Worm (Caenorhabditis elegans): ENCODE measurements around the gene F44B9.2.

The F44B9.2 gene

DNA sequence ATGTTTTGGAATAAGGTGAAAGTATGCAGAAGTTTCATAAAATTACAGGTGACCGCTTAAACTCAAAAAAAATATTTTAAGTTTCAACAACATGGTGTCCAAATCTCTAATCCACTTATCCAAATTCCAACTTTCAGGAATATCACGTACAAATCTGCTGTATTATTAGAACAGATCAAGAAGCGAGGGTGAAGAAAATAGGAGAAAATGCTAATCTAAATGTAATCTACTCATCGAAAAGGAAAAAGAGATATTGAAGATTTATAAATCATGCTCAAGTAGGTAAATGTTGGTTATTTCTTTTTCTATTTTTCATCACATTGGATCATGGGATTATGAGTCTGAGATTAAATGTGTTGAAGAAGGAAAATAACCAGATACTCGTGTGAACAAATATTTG is 20.7 kb upstream of the F44B9.2 start:
- TF ChIP-seq hmg-4 (GFP tag; optimal IDR thresholded peaks at IDR 0.05) (no peak), tra-4 (tag; optimal IDR thresholded peaks at IDR 0.05) (no peak), ets-7 (tag; optimal IDR thresholded peaks at IDR 0.05) (no peak), tbx-11 (GFP tag; IDR thresholded peaks at IDR 0.05) (no peak), ama-1 (optimal IDR thresholded peaks at IDR 0.05) (no peak), aly-1 (tag; optimal IDR thresholded peaks at IDR 0.05) (no peak), F13C5.2 (tag; optimal IDR thresholded peaks at IDR 0.05) (no peak), sea-1 (GFP tag; conservative IDR thresholded peaks at IDR 0.05) (no peak), flt-1 (GFP tag; IDR thresholded peaks at IDR 0.05) (no peak), ceh-36 (tag; optimal IDR thresholded peaks at IDR 0.05) (no peak), ceh-13 (GFP tag; optimal IDR thresholded peaks at IDR 0.05) (no peak)

DNA sequence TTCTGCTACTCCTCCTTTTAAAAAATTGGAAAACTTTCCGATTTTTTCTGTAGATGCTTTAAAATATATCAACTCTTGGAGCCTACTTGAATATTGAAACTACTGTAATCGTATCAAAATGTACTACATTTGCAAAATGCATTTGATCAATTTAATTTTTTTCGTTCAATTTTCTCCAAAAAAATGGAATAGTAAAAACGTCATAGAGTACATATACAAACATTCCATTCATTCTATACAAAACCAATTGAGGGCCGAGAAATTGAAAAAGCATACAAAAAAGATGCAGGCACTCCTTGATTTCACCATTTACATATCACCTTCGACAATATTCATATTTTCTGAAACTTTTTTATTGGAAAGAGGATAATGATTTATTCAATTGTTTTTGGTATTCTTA is 18.2 kb upstream of the F44B9.2 start, which contains the start of gene C06G4.6:
TSS of gene C06G4.6 (plus strand) at position 301 of the 400 bp plus-strand sequence.
- no peak for TF ChIP-seq pes-1 (GFP tag; IDR thresholded peaks at IDR 0.05)
- no peak for TF ChIP-seq ama-1 (optimal IDR thresholded peaks at IDR 0.05)
- TF ChIP-seq hnd-1 (tag; optimal IDR thresholded peaks at IDR 0.05) = no peak
- no peak for TF ChIP-seq tbx-11 (GFP tag; IDR thresholded peaks at IDR 0.05)
- no peak for TF ChIP-seq aly-1 (tag; optimal IDR thresholded peaks at IDR 0.05)
- no peak for TF ChIP-seq scrt-1 (GFP tag; IDR thresholded peaks at IDR 0.05)
- TF ChIP-seq F13C5.2 (tag; optimal IDR thresholded peaks at IDR 0.05) = no peak
- no peak for TF ChIP-seq ceh-36 (tag; optimal IDR thresholded peaks at IDR 0.05)
- TF ChIP-seq B0310.2 (tag; optimal IDR thresholded peaks at IDR 0.05) = no peak
- no peak for TF ChIP-seq tra-4 (tag; optimal IDR thresholded peaks at IDR 0.05)
- no peak for TF ChIP-seq ceh-13 (GFP tag; optimal IDR thresholded peaks at IDR 0.05)
- no peak for TF ChIP-seq hmbx-1 (tag; optimal IDR thresholded peaks at IDR 0.05)
- no peak for TF ChIP-seq flt-1 (GFP tag; IDR thresholded peaks at IDR 0.05)
- no peak for TF ChIP-seq tbx-37 (GFP tag; conservative IDR thresholded peaks at IDR 0.05)
- TF ChIP-seq sea-1 (GFP tag; conservative IDR thresholded peaks at IDR 0.05) = no peak
- TF ChIP-seq hmg-4 (GFP tag; optimal IDR thresholded peaks at IDR 0.05) = no peak
- TF ChIP-seq ets-7 (tag; optimal IDR thresholded peaks at IDR 0.05) = no peak

DNA sequence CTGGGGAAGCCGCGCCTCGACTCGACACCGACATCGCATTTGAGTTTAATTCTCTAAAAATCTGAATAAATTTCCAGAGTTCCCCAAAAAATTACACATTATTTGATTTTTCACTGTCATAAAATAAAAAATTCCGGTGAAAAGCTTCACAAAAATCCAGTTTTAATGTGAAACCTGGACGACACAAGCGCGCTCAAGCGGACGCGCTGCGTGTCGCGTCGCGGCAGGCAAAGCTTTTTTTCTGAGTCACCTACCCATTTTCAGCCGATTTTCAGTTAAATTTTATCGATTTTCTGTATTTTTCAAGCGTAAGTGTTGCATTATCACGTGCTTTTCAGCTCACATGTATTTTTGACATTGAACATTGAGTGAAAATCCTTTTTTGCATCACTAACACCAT is 12.5 kb upstream of the F44B9.2 start, which contains the start of gene cit-1.1:
TSS of gene cit-1.1 (minus strand) at position 53 of the 400 bp plus-strand sequence.
- TF ChIP-seq B0310.2 (tag; optimal IDR thresholded peaks at IDR 0.05) (no peak), ama-1 (optimal IDR thresholded peaks at IDR 0.05) (no peak)

DNA sequence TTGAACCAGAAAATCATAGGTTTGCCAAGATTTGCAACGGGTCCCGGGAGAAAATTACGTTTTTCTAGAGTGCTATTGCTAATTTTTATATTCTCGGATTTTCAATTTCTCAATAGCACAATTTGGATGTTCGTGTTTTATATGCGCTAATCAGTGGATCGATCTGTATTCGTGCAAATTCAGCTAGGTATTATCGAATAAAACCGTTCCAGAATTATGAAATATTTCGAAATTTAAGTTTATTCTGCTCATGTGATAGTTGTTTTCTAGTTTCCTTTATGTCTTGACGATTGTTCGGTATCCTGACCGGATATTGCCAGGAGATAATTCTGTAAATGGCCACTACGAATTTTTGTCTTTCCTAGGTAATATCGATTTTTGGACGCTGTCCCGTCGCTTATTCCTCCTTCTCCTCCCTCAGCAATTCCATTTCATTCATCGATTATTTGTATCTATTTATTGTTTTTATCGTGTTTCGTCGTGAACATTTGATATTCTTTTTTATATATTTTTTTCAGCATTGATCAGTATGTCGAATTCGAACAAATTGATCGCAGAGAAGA is 11.9 kb upstream of the F44B9.2 start, which contains the start of gene cit-1.2:
TSS of gene cit-1.2 (plus strand) at position 513 of the 563 bp plus-strand sequence.
- TF ChIP-seq flt-1 (GFP tag; IDR thresholded peaks at IDR 0.05) (no peak), ama-1 (optimal IDR thresholded peaks at IDR 0.05) (no peak), F13C5.2 (tag; optimal IDR thresholded peaks at IDR 0.05) (no peak), scrt-1 (GFP tag; IDR thresholded peaks at IDR 0.05) (no peak), ets-7 (tag; optimal IDR thresholded peaks at IDR 0.05) (no peak), ceh-36 (tag; optimal IDR thresholded peaks at IDR 0.05) (no peak), B0310.2 (tag; optimal IDR thresholded peaks at IDR 0.05) (no peak), sea-1 (GFP tag; conservative IDR thresholded peaks at IDR 0.05) (no peak)

DNA sequence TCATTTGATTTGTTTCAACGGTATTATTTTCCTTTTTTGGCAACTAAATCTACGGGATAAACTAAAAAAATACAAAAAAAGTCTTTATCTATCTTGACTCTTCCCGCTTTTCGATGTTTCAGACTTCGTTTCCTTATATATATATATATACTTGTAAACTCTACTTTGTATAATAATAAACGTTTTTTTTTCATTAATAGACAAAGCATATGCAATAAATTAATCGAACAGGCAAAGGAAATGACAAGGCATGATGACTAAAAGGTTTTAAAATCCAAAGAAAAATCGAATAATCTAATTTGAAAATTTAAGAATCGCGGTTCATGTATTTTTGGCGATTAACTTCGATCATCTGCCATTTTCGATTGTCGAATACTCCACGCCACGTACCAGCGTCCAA is 8.7 kb upstream of the F44B9.2 start:
- TF ChIP-seq sea-1 (GFP tag; conservative IDR thresholded peaks at IDR 0.05) (no peak), ceh-13 (GFP tag; optimal IDR thresholded peaks at IDR 0.05) (no peak), B0310.2 (tag; optimal IDR thresholded peaks at IDR 0.05) (no peak), ceh-36 (tag; optimal IDR thresholded peaks at IDR 0.05) (no peak), scrt-1 (GFP tag; IDR thresholded peaks at IDR 0.05) (no peak), ama-1 (optimal IDR thresholded peaks at IDR 0.05) (no peak), tra-4 (tag; optimal IDR thresholded peaks at IDR 0.05) (no peak), tbx-37 (GFP tag; conservative IDR thresholded peaks at IDR 0.05) (no peak), F13C5.2 (tag; optimal IDR thresholded peaks at IDR 0.05) (no peak), pes-1 (GFP tag; IDR thresholded peaks at IDR 0.05) (no peak), ets-7 (tag; optimal IDR thresholded peaks at IDR 0.05) (no peak), tbx-11 (GFP tag; IDR thresholded peaks at IDR 0.05) (no peak), hmg-4 (GFP tag; optimal IDR thresholded peaks at IDR 0.05) (no peak), aly-1 (tag; optimal IDR thresholded peaks at IDR 0.05) (no peak), hmbx-1 (tag; optimal IDR thresholded peaks at IDR 0.05) (no peak)

DNA sequence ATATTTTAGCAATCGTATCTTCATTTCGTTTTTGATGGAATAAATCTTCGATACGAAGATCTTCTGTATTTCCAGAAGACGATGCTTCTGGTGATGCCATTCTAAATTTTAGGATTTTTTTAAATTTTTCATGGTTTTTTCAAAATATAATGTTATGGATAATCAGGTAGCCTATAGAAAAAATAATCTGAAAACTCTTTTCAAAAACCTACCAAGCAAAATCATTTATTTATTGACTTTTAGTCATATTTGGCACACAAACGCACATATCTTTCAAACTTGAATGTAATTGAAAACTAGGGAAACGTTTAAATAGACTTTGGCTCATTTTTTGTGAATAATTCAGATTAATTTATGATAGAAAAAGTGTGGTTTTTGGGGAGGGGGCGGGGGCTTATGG is 5.8 kb upstream of the F44B9.2 start, which contains the start of gene F44B9.5:
TSS of gene F44B9.5 (minus strand) at position 101 of the 400 bp plus-strand sequence.
- TF ChIP-seq tbx-11 (GFP tag; IDR thresholded peaks at IDR 0.05) (no peak), ceh-36 (tag; optimal IDR thresholded peaks at IDR 0.05) (no peak), hmg-4 (GFP tag; optimal IDR thresholded peaks at IDR 0.05) (no peak), ceh-13 (GFP tag; optimal IDR thresholded peaks at IDR 0.05) (no peak), hmbx-1 (tag; optimal IDR thresholded peaks at IDR 0.05) (no peak), tbx-37 (GFP tag; conservative IDR thresholded peaks at IDR 0.05) (no peak), scrt-1 (GFP tag; IDR thresholded peaks at IDR 0.05) (no peak), ets-7 (tag; optimal IDR thresholded peaks at IDR 0.05) (no peak)

DNA sequence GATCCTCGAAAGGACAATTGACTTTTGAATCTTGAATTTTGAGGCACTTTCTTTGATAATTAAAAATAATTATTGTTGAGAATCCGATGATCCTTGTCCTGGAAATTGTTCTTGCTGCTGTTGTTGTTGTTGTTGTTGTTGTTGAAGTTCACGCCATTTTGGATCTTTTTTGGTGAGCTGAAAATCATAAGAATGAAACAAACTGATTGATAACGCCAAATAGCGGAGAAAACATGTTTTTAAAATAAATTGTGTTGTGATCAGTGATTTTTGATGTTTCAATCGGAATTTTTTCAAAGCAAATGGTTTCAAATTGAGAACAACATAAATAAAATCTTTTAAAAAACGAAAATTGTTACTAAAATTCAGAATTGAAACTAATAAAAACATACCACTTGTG is 5.2 kb upstream of the F44B9.2 start:
- TF ChIP-seq hmbx-1 (tag; optimal IDR thresholded peaks at IDR 0.05) = no peak
- TF ChIP-seq tra-4 (tag; optimal IDR thresholded peaks at IDR 0.05) = no peak

DNA sequence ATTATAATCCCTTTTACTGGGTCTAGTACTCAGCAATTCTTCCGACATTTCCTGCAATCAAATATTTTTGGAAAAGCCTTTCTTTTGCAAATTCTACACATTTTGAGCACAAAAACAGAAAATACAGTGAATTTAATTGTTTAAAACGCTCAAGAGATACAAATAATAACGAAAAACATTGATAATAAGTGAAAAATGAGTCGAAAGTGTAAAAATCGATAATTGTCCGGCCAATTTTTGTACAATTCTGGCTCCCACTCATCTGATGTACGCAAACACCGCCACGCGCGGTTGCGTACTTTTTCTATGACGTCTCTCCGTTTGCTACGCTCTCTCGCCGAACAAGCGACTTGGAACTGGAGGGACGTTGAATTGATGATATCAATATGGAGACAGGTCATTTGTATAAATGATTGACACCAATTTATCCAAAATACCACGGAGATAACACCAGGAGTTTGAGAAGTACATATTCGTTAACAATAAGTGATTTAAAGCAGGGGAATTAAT is 1.4 kb upstream of the F44B9.2 start, which contains the start of gene lin-36:
TSS of gene lin-36 (minus strand) at position 51 of the 510 bp plus-strand sequence.
- peak; percentile 78 for TF ChIP-seq F13C5.2 (tag; optimal IDR thresholded peaks at IDR 0.05)
- 0 out of 2 replicates have a peak, but pooled peaks have one; percentile 11 for TF ChIP-seq sea-1 (GFP tag; conservative IDR thresholded peaks at IDR 0.05)
- TF ChIP-seq tra-4 (tag; optimal IDR thresholded peaks at IDR 0.05) = no peak
- TF ChIP-seq hmg-4 (GFP tag; optimal IDR thresholded peaks at IDR 0.05) = peak; percentile 26
- no peak for TF ChIP-seq hnd-1 (tag; optimal IDR thresholded peaks at IDR 0.05)
- no peak for TF ChIP-seq ets-7 (tag; optimal IDR thresholded peaks at IDR 0.05)
- TF ChIP-seq flt-1 (GFP tag; IDR thresholded peaks at IDR 0.05) = no peak
- TF ChIP-seq ceh-36 (tag; optimal IDR thresholded peaks at IDR 0.05) = no peak
- TF ChIP-seq tbx-37 (GFP tag; conservative IDR thresholded peaks at IDR 0.05) = no peak
- TF ChIP-seq aly-1 (tag; optimal IDR thresholded peaks at IDR 0.05) = no peak
- no peak for TF ChIP-seq tbx-11 (GFP tag; IDR thresholded peaks at IDR 0.05)
- peak; percentile 57; the same call in 1 of the 2 replicates for TF ChIP-seq pes-1 (GFP tag; IDR thresholded peaks at IDR 0.05)
- no peak for TF ChIP-seq scrt-1 (GFP tag; IDR thresholded peaks at IDR 0.05)
- no peak for TF ChIP-seq B0310.2 (tag; optimal IDR thresholded peaks at IDR 0.05)
